Fruit fly (Drosophila melanogaster) whole organism, embryonic: ENCODE data around the gene Rtnl1.
A peak's percentile ranks its signal among the peaks of the same experiment; 100 is the strongest.

Source experiments
- Atf6 ChIP-seq: fragments of 200-800 bp; sonication (Bioruptor generic); IDR thresholded peaks from 2 replicates; pipeline ENCODE4 v1.3.6; 2022; ENCODE audit warnings: missing biosample characterization, missing genetic modification characterization
- CG10366 ChIP-seq: fragments of 200-800 bp; sonication (Bioruptor generic); IDR thresholded peaks from 2 replicates; pipeline ENCODE4 v1.3.6; 2022; ENCODE audit warnings: missing biosample characterization, missing genetic modification characterization
- CG10565 ChIP-seq: fragments of 200-800 bp; sonication (Bioruptor generic); optimal IDR thresholded peaks from 3 replicates; lab custom pipeline; 2016; ENCODE audit warnings: missing biosample characterization, mild to moderate bottlenecking, missing genetic modification characterization
- CG11093 ChIP-seq: fragments of 200-800 bp; sonication (Bioruptor generic); IDR thresholded peaks from 3 replicates; pipeline ENCODE4 v1.3.6; 2022; ENCODE audit warnings: missing biosample characterization, missing genetic modification characterization
- CG12104 ChIP-seq: fragments of 200-800 bp; sonication (Bioruptor generic); optimal IDR thresholded peaks from 3 replicates; lab custom pipeline; 2016; ENCODE audit warnings: missing biosample characterization, missing genetic modification characterization
- CG1233 ChIP-seq: fragments of 200-800 bp; sonication (Bioruptor generic); optimal IDR thresholded peaks from 4 replicates; lab custom pipeline; 2018; ENCODE audit warnings: missing biosample characterization, mild to moderate bottlenecking, missing genetic modification characterization
- CG17359 ChIP-seq: fragments of 200-800 bp; sonication (Bioruptor generic); optimal IDR thresholded peaks from 3 replicates; lab custom pipeline; 2018; ENCODE audit warnings: missing biosample characterization, mild to moderate bottlenecking, missing genetic modification characterization, moderate library complexity
- CG17612 ChIP-seq: fragments of 200-800 bp; sonication (Bioruptor generic); IDR thresholded peaks from 2 replicates; pipeline ENCODE4 v1.3.6; 2022; ENCODE audit warnings: missing biosample characterization, missing genetic modification characterization
- CG31365 ChIP-seq: fragments of 200-800 bp; sonication (Bioruptor generic); optimal IDR thresholded peaks from 2 replicates; lab custom pipeline; 2018; ENCODE audit warnings: missing biosample characterization, mild to moderate bottlenecking, missing genetic modification characterization
- CG33557 ChIP-seq: fragments of 200-800 bp; sonication (Bioruptor generic); optimal IDR thresholded peaks from 2 replicates; lab custom pipeline; 2019; ENCODE audit warnings: missing biosample characterization, mild to moderate bottlenecking, missing genetic modification characterization, moderate library complexity
- CG4820 ChIP-seq: fragments of 200-800 bp; sonication (Bioruptor generic); optimal IDR thresholded peaks from 3 replicates; lab custom pipeline; 2016; ENCODE audit warnings: missing biosample characterization, missing genetic modification characterization
- CG5953 ChIP-seq: fragments of 200-800 bp; sonication (Bioruptor generic); IDR thresholded peaks from 2 replicates; pipeline ENCODE4 v1.3.6; 2022; ENCODE audit warnings: missing biosample characterization, missing genetic modification characterization
- CG6272 ChIP-seq: fragments of 200-800 bp; sonication (Bioruptor generic); IDR thresholded peaks from 2 replicates; pipeline ENCODE4 v1.3.6; 2022; ENCODE audit warnings: missing biosample characterization, missing genetic modification characterization
- CG6654 ChIP-seq: fragments of 200-800 bp; sonication (Bioruptor generic); optimal IDR thresholded peaks from 2 replicates; lab custom pipeline; 2017; ENCODE audit warnings: missing biosample characterization, mild to moderate bottlenecking, missing genetic modification characterization
- CG6683 ChIP-seq: fragments of 200-800 bp; sonication (Bioruptor generic); optimal IDR thresholded peaks from 2 replicates; lab custom pipeline; 2017; ENCODE audit warnings: missing biosample characterization, mild to moderate bottlenecking, missing genetic modification characterization, missing genetic modification reagents
- CG6689 ChIP-seq: fragments of 200-800 bp; sonication (Bioruptor generic); IDR thresholded peaks from 2 replicates; pipeline ENCODE4 v1.3.6; 2022; ENCODE audit warnings: missing biosample characterization, missing genetic modification characterization
- CG6765 ChIP-seq: fragments of 200-800 bp; sonication (Bioruptor generic); optimal IDR thresholded peaks from 3 replicates; lab custom pipeline; 2017; ENCODE audit warnings: missing biosample characterization, mild to moderate bottlenecking, missing genetic modification characterization
- CG6854 ChIP-seq: fragments of 200-800 bp; sonication (Bioruptor generic); optimal IDR thresholded peaks from 3 replicates; lab custom pipeline; 2017; ENCODE audit warnings: missing biosample characterization, mild to moderate bottlenecking, missing genetic modification characterization
- CG8281 ChIP-seq: fragments of 200-800 bp; sonication (Bioruptor generic); optimal IDR thresholded peaks from 2 replicates; lab custom pipeline; 2018; ENCODE audit warnings: missing biosample characterization, mild to moderate bottlenecking, missing genetic modification characterization, moderate library complexity
- CG8290 ChIP-seq, 3 experiments: fragments of 200-800 bp; sonication (Bioruptor generic); optimal IDR thresholded peaks; 2 replicates each; lab custom pipeline; 2016 to 2019; ENCODE audit warnings: missing biosample characterization in 3 of 3, missing genetic modification characterization in 3 of 3, mild to moderate bottlenecking in 2 of 3, moderate library complexity in 1 of 3
- CG8478 ChIP-seq: fragments of >200 bp; optimal IDR thresholded peaks from 2 replicates; lab custom pipeline; 2018
- CG8924 ChIP-seq: fragments of 200-800 bp; optimal IDR thresholded peaks from 3 replicates; lab custom pipeline; 2019; ENCODE audit warnings: missing biosample characterization, mild to moderate bottlenecking, missing genetic modification characterization, moderate library complexity
- CG9797 ChIP-seq: fragments of 200-800 bp; sonication (Bioruptor generic); optimal IDR thresholded peaks from 3 replicates; lab custom pipeline; 2018; ENCODE audit warnings: missing biosample characterization, mild to moderate bottlenecking, missing genetic modification characterization
- CG9876 ChIP-seq: fragments of 200-800 bp; sonication (Bioruptor generic); optimal IDR thresholded peaks from 2 replicates; lab custom pipeline; 2016; ENCODE audit warnings: missing biosample characterization, missing genetic modification characterization
- CkIIα-i1 ChIP-seq: fragments of 200-800 bp; sonication (Bioruptor generic); IDR thresholded peaks from 2 replicates; pipeline ENCODE4 v1.3.6; 2022; ENCODE audit warnings: missing biosample characterization, missing genetic modification characterization
- CoRest ChIP-seq: fragments of 200-800 bp; sonication (Bioruptor generic); optimal IDR thresholded peaks from 3 replicates; lab custom pipeline; 2018; ENCODE audit warnings: missing biosample characterization, mild to moderate bottlenecking, missing genetic modification characterization, moderate library complexity
- Dll ChIP-seq: fragments of 200-800 bp; sonication (Bioruptor generic); IDR thresholded peaks from 4 replicates; pipeline ENCODE4 v1.3.6; 2022; ENCODE audit warnings: missing biosample characterization, missing genetic modification characterization; ENCODE audit not compliant: partially characterized antibody
- E2f2 ChIP-seq: fragments of 200-800 bp; sonication (Bioruptor generic); IDR thresholded peaks from 2 replicates; pipeline ENCODE4 v1.3.6; 2022; ENCODE audit warnings: missing biosample characterization, missing genetic modification characterization
- HLHmδ ChIP-seq: fragments of 200-800 bp; sonication (Bioruptor generic); optimal IDR thresholded peaks from 2 replicates; lab custom pipeline; 2018; ENCODE audit warnings: missing biosample characterization, mild to moderate bottlenecking, missing genetic modification characterization, moderate library complexity
- Mad ChIP-seq: fragments of 200-800 bp; sonication (Bioruptor generic); optimal IDR thresholded peaks from 2 replicates; lab custom pipeline; 2016; ENCODE audit warnings: missing biosample characterization, missing genetic modification characterization
- Nf-YB ChIP-seq: fragments of 200-800 bp; sonication (Bioruptor generic); optimal IDR thresholded peaks from 3 replicates; lab custom pipeline; 2019; ENCODE audit warnings: missing biosample characterization, mild to moderate bottlenecking, missing genetic modification characterization, moderate library complexity
- Oaz ChIP-seq: fragments of 200-800 bp; sonication (Bioruptor generic); IDR thresholded peaks from 2 replicates; pipeline ENCODE4 v1.3.6; 2022; ENCODE audit warnings: missing biosample characterization, missing genetic modification characterization
- Opbp ChIP-seq: fragments of 200-800 bp; sonication (Bioruptor generic); IDR thresholded peaks from 3 replicates; pipeline ENCODE4 v1.3.6; 2022; ENCODE audit warnings: missing biosample characterization, missing genetic modification characterization; ENCODE audit not compliant: partially characterized antibody
- Scr ChIP-seq: fragments of 200-800 bp; sonication (Bioruptor generic); IDR thresholded peaks from 2 replicates; pipeline ENCODE4 v1.3.6; 2022; ENCODE audit warnings: missing biosample characterization, missing genetic modification characterization; ENCODE audit not compliant: partially characterized antibody
- ash1 ChIP-seq: fragments of 200-800 bp; sonication (Bioruptor generic); optimal IDR thresholded peaks from 2 replicates; lab custom pipeline; 2018; ENCODE audit warnings: missing biosample characterization, mild to moderate bottlenecking, missing genetic modification characterization
- az2 ChIP-seq: fragments of 200-800 bp; sonication (Bioruptor generic); optimal IDR thresholded peaks from 3 replicates; lab custom pipeline; 2016; ENCODE audit warnings: missing biosample characterization, missing genetic modification characterization
- bab2 ChIP-seq: fragments of 200-800 bp; sonication (Bioruptor generic); optimal IDR thresholded peaks from 2 replicates; lab custom pipeline; 2016; ENCODE audit warnings: missing biosample characterization, missing genetic modification characterization
- exex ChIP-seq: fragments of 200-800 bp; sonication (Bioruptor generic); optimal IDR thresholded peaks from 4 replicates; lab custom pipeline; 2018; ENCODE audit warnings: missing biosample characterization, mild to moderate bottlenecking, missing genetic modification characterization, moderate library complexity
- fu2 ChIP-seq: fragments of 200-800 bp; sonication (Bioruptor generic); optimal IDR thresholded peaks from 2 replicates; lab custom pipeline; 2016; ENCODE audit warnings: missing biosample characterization, missing genetic modification characterization
- jumu ChIP-seq: fragments of 200-800 bp; sonication (Bioruptor generic); optimal IDR thresholded peaks from 3 replicates; lab custom pipeline; 2016; ENCODE audit warnings: missing biosample characterization, missing genetic modification characterization
- kah ChIP-seq: fragments of 200-800 bp; sonication (Bioruptor generic); optimal IDR thresholded peaks from 2 replicates; lab custom pipeline; 2018; ENCODE audit warnings: missing biosample characterization, mild to moderate bottlenecking, missing genetic modification characterization
- nmo ChIP-seq: fragments of 200-800 bp; sonication (Bioruptor generic); optimal IDR thresholded peaks from 2 replicates; lab custom pipeline; 2018; ENCODE audit warnings: missing biosample characterization, mild to moderate bottlenecking, missing genetic modification characterization, moderate library complexity
- odd ChIP-seq: fragments of 200-800 bp; sonication (Bioruptor generic); optimal IDR thresholded peaks from 2 replicates; lab custom pipeline; 2017; ENCODE audit warnings: missing biosample characterization, mild to moderate bottlenecking, missing genetic modification characterization
- onecut ChIP-seq: fragments of 200-800 bp; sonication (Bioruptor generic); IDR thresholded peaks from 2 replicates; pipeline ENCODE4 v1.3.6; 2022; ENCODE audit warnings: missing biosample characterization, missing genetic modification characterization
- sc ChIP-seq, 3 experiments: fragments of >200 bp in 2 of 3; fragments of 200-800 bp in 1 of 3; sonication (Bioruptor generic) in 1 of 3; optimal IDR thresholded peaks; 2 replicates in 2 of 3; 3 replicates in 1 of 3; lab custom pipeline; 2017; ENCODE audit warnings: mild to moderate bottlenecking in 1 of 3, missing biosample characterization in 1 of 3, missing genetic modification characterization in 1 of 3, missing genetic modification reagents in 1 of 3
- slp2 ChIP-seq: fragments of 200-800 bp; sonication (Bioruptor generic); optimal IDR thresholded peaks from 2 replicates; lab custom pipeline; 2016; ENCODE audit warnings: missing biosample characterization, missing genetic modification characterization
- tio ChIP-seq: fragments of 200-800 bp; sonication (Bioruptor generic); optimal IDR thresholded peaks from 2 replicates; lab custom pipeline; 2017; ENCODE audit warnings: missing biosample characterization, missing genetic modification characterization, inconsistent platforms
- zf30C ChIP-seq: fragments of 200-800 bp; sonication (Bioruptor generic); optimal IDR thresholded peaks from 3 replicates; lab custom pipeline; 2018; ENCODE audit warnings: missing biosample characterization, mild to moderate bottlenecking, missing genetic modification characterization

Rtnl1 gene

dm6 chr2L:5044892-5045619 lies 35.5 kb upstream of the Rtnl1 start:
- TF ChIP-seq CG8290 (GFP tag; optimal IDR thresholded peaks at IDR 0.05; lab: Kevin White, UChicago) (no peak), CG8290 (tag; optimal IDR thresholded peaks at IDR 0.05; lab: Kevin White, UChicago) (peak in 1 of 2 experiments; percentile 64), exex (tag; lab: Kevin White, UChicago) (no peak), CG31365 (tag; lab: Kevin White, UChicago) (no peak), odd (GFP tag; lab: Kevin White, UChicago) (peak; percentile 56), CG10565 (GFP tag; lab: Kevin White, UChicago) (no peak), Atf6 (peak; percentile 61; the same call in 1 of the 2 replicates), CG1233 (GFP tag; lab: Kevin White, UChicago) (peak; percentile 19), zf30C (GFP tag; lab: Kevin White, UChicago) (no peak), CG6689 (GFP tag; lab: Robert Waterston, UW) (peak; percentile 45; the same call in 1 of the 2 replicates), nmo (GFP tag; lab: Kevin White, UChicago) (peak; percentile 54), CG5953 (GFP tag; lab: Robert Waterston, UW) (peak; percentile 49; the same call in 1 of the 2 replicates), Mad (peak; percentile 40), CG11093 (GFP tag; lab: Robert Waterston, UW) (no peak), CG4820 (GFP tag; lab: Kevin White, UChicago) (peak; percentile 10), CG6272 (GFP tag; lab: Robert Waterston, UW) (peak; percentile 69), CG6854 (GFP tag; lab: Kevin White, UChicago) (no peak), CG6765 (GFP tag; lab: Kevin White, UChicago) (peak; percentile 26), CG17359 (tag; lab: Kevin White, UChicago) (peak; percentile 46), CkIIα-i1 (GFP tag; lab: Robert Waterston, UW) (no peak), sc (optimal IDR thresholded peaks at IDR 0.05; lab: Kevin White, UChicago) (no peak), sc (GFP tag; optimal IDR thresholded peaks at IDR 0.05; lab: Kevin White, UChicago) (peak; percentile 52), az2 (GFP tag; lab: Kevin White, UChicago) (peak; percentile 48), HLHmδ (no peak), onecut (GFP tag; lab: Robert Waterston, UW) (peak; percentile 33), CG9797 (no peak), Opbp (0 out of 3 replicates have a peak, but pooled peaks have one; percentile 8), CG33557 (GFP tag; lab: Kevin White, UChicago) (no peak), CG10366 (GFP tag; lab: Robert Waterston, UW) (peak; percentile 47), Nf-YB (peak; percentile 43), CoRest (tag; lab: Kevin White, UChicago) (peak; percentile 49), ash1 (GFP tag; lab: Kevin White, UChicago) (no peak), CG8924 (tag; lab: Kevin White, UChicago) (peak; percentile 57), tio (peak; percentile 24), CG6683 (GFP tag; lab: Kevin White, UChicago) (no peak), CG17612 (GFP tag; lab: Robert Waterston, UW) (no peak), CG6654 (GFP tag; lab: Kevin White, UChicago) (no peak), CG9876 (peak; percentile 10), CG12104 (GFP tag; lab: Kevin White, UChicago) (peak; percentile 41), slp2 (no peak), jumu (GFP tag; lab: Kevin White, UChicago) (peak; percentile 14), CG8478 (lab: Kevin White, UChicago) (no peak), Scr (GFP tag; lab: Robert Waterston, UW) (no peak), Oaz (no peak), Dll (GFP tag; lab: Robert Waterston, UW) (no peak), kah (GFP tag; lab: Kevin White, UChicago) (peak; percentile 29), E2f2 (GFP tag; lab: Robert Waterston, UW) (0 out of 2 replicates have a peak, but pooled peaks have one; percentile 23), CG8281 (tag; lab: Kevin White, UChicago) (no peak), bab2 (GFP tag; lab: Kevin White, UChicago) (no peak), fu2 (GFP tag; lab: Kevin White, UChicago) (no peak)
